Worm (Caenorhabditis elegans) whole organism, L1 larva: ENCODE data around the gene fbxc-34.

ENCODE experiments used
- ama-1 ChIP-seq: fragments of 150-350 bp; optimal IDR thresholded peaks from 2 replicates; lab custom pipeline; 2014
- egl-27 ChIP-seq, 2 experiments: fragments of 150-350 bp in 1 of 2; sonication (generic microtip); optimal IDR thresholded peaks; 3 replicates each; lab custom pipeline; 2017 to 2018; ENCODE audit warnings: missing biosample characterization in 2 of 2, missing genetic modification characterization in 2 of 2, missing genetic modification reagents in 2 of 2
- fkh-4 ChIP-seq: sonication (generic microtip); optimal IDR thresholded peaks from 2 replicates; lab custom pipeline; 2016; ENCODE audit warnings: missing compliant biosample characterization, missing genetic modification characterization, borderline replicate concordance
- grh-1 ChIP-seq: fragments of 200-800 bp; sonication (Bioruptor generic); IDR thresholded peaks from 2 replicates; pipeline ENCODE4 v1.3.6; 2022; ENCODE audit warnings: missing genetic modification reagents, missing genetic modification characterization, missing compliant biosample characterization
- mdl-1 ChIP-seq, 2 experiments: fragments of 150-350 bp; optimal IDR thresholded peaks; 2 replicates each; lab custom pipeline; 2014 to 2017; ENCODE audit warnings: missing biosample characterization in 2 of 2, missing genetic modification characterization in 2 of 2, inconsistent platforms in 1 of 2
- nhr-237 ChIP-seq: fragments of 150-350 bp; optimal IDR thresholded peaks from 2 replicates; lab custom pipeline; 2014; ENCODE audit warnings: missing biosample characterization, missing genetic modification characterization
- nhr-28 ChIP-seq: fragments of 150-350 bp; optimal IDR thresholded peaks from 2 replicates; lab custom pipeline; 2014; ENCODE audit warnings: missing biosample characterization, missing genetic modification characterization
- snpc-4 ChIP-seq: fragments of 150-350 bp; optimal IDR thresholded peaks from 2 replicates; lab custom pipeline; 2014; ENCODE audit warnings: missing biosample characterization, missing genetic modification characterization
- xbp-1 ChIP-seq: sonication (generic microtip); optimal IDR thresholded peaks from 2 replicates; lab custom pipeline; 2016; ENCODE audit warnings: missing genetic modification characterization, missing compliant biosample characterization

DNA sequence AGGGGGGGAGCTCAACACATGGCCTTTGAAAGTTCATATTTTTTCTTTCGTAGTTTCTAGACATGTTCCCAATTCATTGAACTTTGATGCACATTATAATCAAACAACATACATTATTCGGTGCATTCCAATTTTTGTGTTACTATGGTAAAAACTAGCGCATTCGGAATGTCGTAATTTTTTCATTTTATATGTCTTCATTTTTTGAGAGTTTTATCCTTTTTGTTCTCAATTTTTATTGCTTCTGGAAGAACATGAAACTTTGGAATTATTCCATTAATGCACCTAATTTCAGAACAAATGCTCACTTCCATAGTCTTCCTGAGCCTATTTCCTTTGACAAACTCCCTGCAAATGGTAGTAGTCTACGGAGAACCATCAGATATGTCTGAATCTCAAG lies 29.3 kb upstream of the fbxc-34 start, which contains the start of gene T07D3.2:
- TF ChIP-seq xbp-1 (tag; lab: Kevin White, UChicago) (no peak), egl-27 (tag; optimal IDR thresholded peaks at IDR 0.05; lab: Kevin White, UChicago) (no peak), grh-1 (GFP tag; lab: Robert Waterston, UW) (no peak), ama-1 (no peak), mdl-1 (tag; optimal IDR thresholded peaks at IDR 0.05; lab: Kevin White, UChicago) (no peak), fkh-4 (tag; lab: Kevin White, UChicago) (no peak), nhr-28 (no peak), snpc-4 (tag; lab: Kevin White, UChicago) (no peak), nhr-237 (no peak)
